Worm (Caenorhabditis elegans) whole organism, L4/young adult: ENCODE results near the gene mtch-1.

Experiments used
- W03F9.2 ChIP-seq: fragments of 150-350 bp; optimal IDR thresholded peaks from 2 replicates; lab custom pipeline; 2014; ENCODE audit warnings: missing biosample characterization, missing genetic modification characterization
- dao-5 ChIP-seq: sonication (generic microtip); optimal IDR thresholded peaks from 2 replicates; lab custom pipeline; 2016; ENCODE audit warnings: missing genotype, missing genetic modification characterization, moderate library complexity, missing compliant biosample characterization
- him-1 ChIP-seq: sonication (generic microtip); optimal IDR thresholded peaks from 2 replicates; lab custom pipeline; 2016; ENCODE audit warnings: missing genotype, missing genetic modification reagents, missing genetic modification characterization, missing compliant biosample characterization

mtch-1 gene

ce11 chrII:7331224-7331623, 42.7 kb downstream of the mtch-1 start, which contains the start of gene npax-1:
npax-1 (minus strand) TSS chrII:7331324.
- TF ChIP-seq him-1 (tag; lab: Kevin White, UChicago) (no peak), dao-5 (tag; lab: Kevin White, UChicago) (no peak), W03F9.2 (tag; lab: Kevin White, UChicago) (no peak)

ce11 chrII:7326997-7327396, 47.0 kb downstream of the mtch-1 start:
- peak; percentile 72 for TF ChIP-seq him-1 (tag; lab: Kevin White, UChicago)
- TF ChIP-seq dao-5 (tag; lab: Kevin White, UChicago), result no peak

ce11 chrII:7326199-7326598, 47.8 kb downstream of the mtch-1 start:
- TF ChIP-seq him-1 (tag; lab: Kevin White, UChicago), result no peak
- TF ChIP-seq dao-5 (tag; lab: Kevin White, UChicago), result no peak
- no peak for TF ChIP-seq W03F9.2 (tag; lab: Kevin White, UChicago)

ce11 chrII:7325063-7325480, 48.9 kb downstream of the mtch-1 start:
- TF ChIP-seq W03F9.2 (tag; lab: Kevin White, UChicago) (no peak), dao-5 (tag; lab: Kevin White, UChicago) (no peak), him-1 (tag; lab: Kevin White, UChicago) (no peak)

- TF ChIP-seq dao-5 (tag; lab: Kevin White, UChicago), result no peak
- TF ChIP-seq him-1 (tag; lab: Kevin White, UChicago), result no peak
- TF ChIP-seq W03F9.2 (tag; lab: Kevin White, UChicago), result no peak
Measured at ce11 chrII:7323925-7324324, 50.0 kb downstream of the mtch-1 start, which contains the start of gene F21D12.3. F21D12.3 (minus strand) TSS chrII:7324025.

- TF ChIP-seq him-1 (tag; lab: Kevin White, UChicago), result no peak
- no peak for TF ChIP-seq dao-5 (tag; lab: Kevin White, UChicago)
- TF ChIP-seq W03F9.2 (tag; lab: Kevin White, UChicago), result no peak
Measured at ce11 chrII:7323317-7323716, 50.6 kb downstream of the mtch-1 start.
